Fruit fly (Drosophila melanogaster) whole organism, embryonic: ENCODE data around the gene Trpgamma.

Experiments used
- Atf3 ChIP-seq: fragments of 200-800 bp; sonication (Bioruptor generic); optimal IDR thresholded peaks from 3 replicates; lab custom pipeline; 2016; ENCODE audit warnings: missing biosample characterization, missing genetic modification characterization
- CG10959 ChIP-seq: fragments of 200-800 bp; sonication (Bioruptor generic); IDR thresholded peaks from 2 replicates; pipeline ENCODE4 v1.3.6; 2022; ENCODE audit warnings: missing biosample characterization, missing genetic modification characterization
- CG13424 ChIP-seq: fragments of 200-800 bp; sonication (Bioruptor generic); optimal IDR thresholded peaks from 2 replicates; lab custom pipeline; 2019; ENCODE audit warnings: missing biosample characterization, mild to moderate bottlenecking, missing genetic modification characterization, moderate library complexity
- CG13775 ChIP-seq: fragments of 200-800 bp; sonication (Bioruptor generic); optimal IDR thresholded peaks from 3 replicates; lab custom pipeline; 2017; ENCODE audit warnings: missing biosample characterization, mild to moderate bottlenecking, missing genetic modification characterization
- CG1529 ChIP-seq: fragments of 200-800 bp; sonication (Bioruptor generic); optimal IDR thresholded peaks from 3 replicates; lab custom pipeline; 2018; ENCODE audit warnings: missing biosample characterization, missing genetic modification characterization
- CG17612 ChIP-seq: fragments of 200-800 bp; sonication (Bioruptor generic); IDR thresholded peaks from 2 replicates; pipeline ENCODE4 v1.3.6; 2022; ENCODE audit warnings: missing biosample characterization, missing genetic modification characterization
- CG2875 ChIP-seq: fragments of 200-800 bp; sonication (Bioruptor generic); optimal IDR thresholded peaks from 2 replicates; lab custom pipeline; 2017; ENCODE audit warnings: missing biosample characterization, mild to moderate bottlenecking, missing genetic modification characterization, missing genetic modification reagents
- CG33557 ChIP-seq: fragments of 200-800 bp; sonication (Bioruptor generic); optimal IDR thresholded peaks from 2 replicates; lab custom pipeline; 2019; ENCODE audit warnings: missing biosample characterization, mild to moderate bottlenecking, missing genetic modification characterization, moderate library complexity
- CG3838 ChIP-seq: fragments of 200-800 bp; sonication (Bioruptor generic); optimal IDR thresholded peaks from 3 replicates; lab custom pipeline; 2016; ENCODE audit warnings: missing biosample characterization, missing genetic modification characterization
- CG43689 ChIP-seq: fragments of 200-800 bp; sonication (Bioruptor generic); IDR thresholded peaks from 2 replicates; pipeline ENCODE4 v1.3.6; 2022; ENCODE audit warnings: missing biosample characterization, missing genetic modification characterization
- CG7963 ChIP-seq: fragments of 200-800 bp; sonication (Bioruptor generic); IDR thresholded peaks from 3 replicates; pipeline ENCODE4 v1.3.6; 2022; ENCODE audit warnings: missing biosample characterization, missing genetic modification characterization; ENCODE audit not compliant: partially characterized antibody
- CG7987 ChIP-seq: fragments of 200-800 bp; sonication (Bioruptor generic); optimal IDR thresholded peaks from 2 replicates; lab custom pipeline; 2018; ENCODE audit warnings: missing biosample characterization, mild to moderate bottlenecking, missing genetic modification characterization, moderate library complexity
- CG9437 ChIP-seq: fragments of 200-800 bp; sonication (Bioruptor generic); optimal IDR thresholded peaks from 2 replicates; lab custom pipeline; 2018; ENCODE audit warnings: missing biosample characterization, mild to moderate bottlenecking, missing genetic modification characterization
- CG9797 ChIP-seq: fragments of 200-800 bp; sonication (Bioruptor generic); optimal IDR thresholded peaks from 3 replicates; lab custom pipeline; 2018; ENCODE audit warnings: missing biosample characterization, mild to moderate bottlenecking, missing genetic modification characterization
- CG9817 ChIP-seq: fragments of 200-800 bp; sonication (Bioruptor generic); optimal IDR thresholded peaks from 2 replicates; lab custom pipeline; 2018; ENCODE audit warnings: missing biosample characterization, mild to moderate bottlenecking, missing genetic modification characterization, moderate library complexity
- CG9932 ChIP-seq: fragments of 200-800 bp; sonication (Bioruptor generic); IDR thresholded peaks from 2 replicates; pipeline ENCODE4 v1.3.6; 2022; ENCODE audit warnings: missing biosample characterization, missing genetic modification characterization
- Deaf1 ChIP-seq: fragments of 200-800 bp; optimal IDR thresholded peaks from 3 replicates; lab custom pipeline; 2019; ENCODE audit warnings: missing biosample characterization, mild to moderate bottlenecking, missing genetic modification characterization, moderate library complexity
- Dip3 ChIP-seq: fragments of 200-800 bp; sonication (Bioruptor generic); optimal IDR thresholded peaks from 3 replicates; lab custom pipeline; 2016; ENCODE audit warnings: missing biosample characterization, missing genetic modification characterization
- H15 ChIP-seq: fragments of 200-800 bp; sonication (Bioruptor generic); IDR thresholded peaks from 3 replicates; pipeline ENCODE4 v1.3.6; 2022; ENCODE audit warnings: missing biosample characterization, missing genetic modification characterization
- HLH54F ChIP-seq: fragments of 200-800 bp; sonication (Bioruptor generic); optimal IDR thresholded peaks from 3 replicates; lab custom pipeline; 2016; ENCODE audit warnings: missing biosample characterization, missing genetic modification characterization
- Myb ChIP-seq: fragments of 200-800 bp; sonication (Bioruptor generic); optimal IDR thresholded peaks from 2 replicates; lab custom pipeline; 2016; ENCODE audit warnings: missing biosample characterization, missing genetic modification characterization
- NC2β ChIP-seq: fragments of 200-800 bp; sonication (Bioruptor generic); optimal IDR thresholded peaks from 2 replicates; lab custom pipeline; 2016; ENCODE audit warnings: missing biosample characterization, missing genetic modification characterization
- Optix ChIP-seq: fragments of 200-800 bp; sonication (Bioruptor generic); IDR thresholded peaks from 3 replicates; pipeline ENCODE4 v1.3.6; 2022; ENCODE audit warnings: missing biosample characterization, missing genetic modification characterization
- Trl ChIP-seq, 3 experiments: fragments of >200 bp in 2 of 3; fragments of 200-800 bp in 1 of 3; sonication (Bioruptor generic) in 1 of 3; optimal IDR thresholded peaks; 2 replicates in 1 of 3; 3 replicates in 2 of 3; lab custom pipeline; 2016 to 2017; ENCODE audit warnings: missing biosample characterization in 1 of 3, missing genetic modification characterization in 1 of 3
- ap ChIP-seq: fragments of 200-800 bp; sonication (Bioruptor generic); IDR thresholded peaks from 2 replicates; pipeline ENCODE4 v1.3.6; 2022; ENCODE audit warnings: missing biosample characterization, missing genetic modification characterization
- ash1 ChIP-seq: fragments of 200-800 bp; sonication (Bioruptor generic); optimal IDR thresholded peaks from 2 replicates; lab custom pipeline; 2018; ENCODE audit warnings: missing biosample characterization, mild to moderate bottlenecking, missing genetic modification characterization
- az2 ChIP-seq: fragments of 200-800 bp; sonication (Bioruptor generic); optimal IDR thresholded peaks from 3 replicates; lab custom pipeline; 2016; ENCODE audit warnings: missing biosample characterization, missing genetic modification characterization
- bigmax ChIP-seq: fragments of 200-800 bp; sonication (Bioruptor generic); optimal IDR thresholded peaks from 2 replicates; lab custom pipeline; 2018; ENCODE audit warnings: missing biosample characterization, mild to moderate bottlenecking, missing genetic modification characterization
- br ChIP-seq: fragments of >200 bp; optimal IDR thresholded peaks from 2 replicates; lab custom pipeline; 2017
- crp ChIP-seq, 2 experiments: fragments of 200-800 bp; sonication (Bioruptor generic); optimal IDR thresholded peaks; 2 replicates in 1 of 2; 3 replicates in 1 of 2; lab custom pipeline; 2017; ENCODE audit warnings: missing biosample characterization in 2 of 2, missing genetic modification characterization in 2 of 2, mild to moderate bottlenecking in 1 of 2, moderate library complexity in 1 of 2
- dysf ChIP-seq: fragments of 200-800 bp; sonication (Bioruptor generic); IDR thresholded peaks from 3 replicates; pipeline ENCODE4 v1.3.6; 2022; ENCODE audit warnings: missing biosample characterization, missing genetic modification characterization
- gt ChIP-seq: fragments of 200-800 bp; sonication (Bioruptor generic); IDR thresholded peaks from 2 replicates; pipeline ENCODE4 v1.3.6; 2022; ENCODE audit warnings: missing biosample characterization, missing genetic modification characterization
- h ChIP-seq: fragments of >200 bp; optimal IDR thresholded peaks from 2 replicates; lab custom pipeline; 2017
- hb ChIP-seq: fragments of 200-800 bp; sonication (Bioruptor generic); IDR thresholded peaks from 3 replicates; pipeline ENCODE4 v1.3.6; 2022; ENCODE audit warnings: missing biosample characterization, missing genetic modification characterization; ENCODE audit not compliant: partially characterized antibody
- her ChIP-seq: fragments of 200-800 bp; sonication (Bioruptor generic); optimal IDR thresholded peaks from 2 replicates; lab custom pipeline; 2016; ENCODE audit warnings: missing biosample characterization, missing genetic modification characterization
- insv ChIP-seq, 2 experiments: fragments of 200-800 bp; sonication (Bioruptor generic); optimal IDR thresholded peaks; 3 replicates each; lab custom pipeline; 2016 to 2018; ENCODE audit warnings: missing biosample characterization in 2 of 2, missing genetic modification characterization in 2 of 2
- lmd ChIP-seq: fragments of 200-800 bp; sonication (Bioruptor generic); IDR thresholded peaks from 2 replicates; pipeline ENCODE4 v1.3.6; 2022; ENCODE audit warnings: missing biosample characterization, missing genetic modification characterization
- nerfin-1 ChIP-seq: fragments of 200-800 bp; sonication (Bioruptor generic); optimal IDR thresholded peaks from 3 replicates; lab custom pipeline; 2019; ENCODE audit warnings: missing biosample characterization, mild to moderate bottlenecking, missing genetic modification characterization, moderate library complexity
- nmo ChIP-seq: fragments of 200-800 bp; sonication (Bioruptor generic); optimal IDR thresholded peaks from 2 replicates; lab custom pipeline; 2018; ENCODE audit warnings: missing biosample characterization, mild to moderate bottlenecking, missing genetic modification characterization, moderate library complexity
- odd ChIP-seq: fragments of 200-800 bp; sonication (Bioruptor generic); optimal IDR thresholded peaks from 2 replicates; lab custom pipeline; 2017; ENCODE audit warnings: missing biosample characterization, mild to moderate bottlenecking, missing genetic modification characterization
- peb ChIP-seq: fragments of 200-800 bp; sonication (Bioruptor generic); IDR thresholded peaks from 2 replicates; pipeline ENCODE4 v1.3.6; 2022; ENCODE audit warnings: missing biosample characterization, missing genetic modification characterization
- psq ChIP-seq: fragments of 200-800 bp; sonication (Bioruptor generic); optimal IDR thresholded peaks from 2 replicates; lab custom pipeline; 2017; ENCODE audit warnings: missing biosample characterization, missing genetic modification characterization
- sd ChIP-seq: fragments of 200-800 bp; sonication (Bioruptor generic); optimal IDR thresholded peaks from 3 replicates; lab custom pipeline; 2018; ENCODE audit warnings: missing biosample characterization, mild to moderate bottlenecking, missing genetic modification characterization, moderate library complexity
- shn ChIP-seq: fragments of 200-800 bp; sonication (Bioruptor generic); optimal IDR thresholded peaks from 3 replicates; lab custom pipeline; 2016; ENCODE audit warnings: missing biosample characterization, missing genetic modification characterization
- ssp ChIP-seq: fragments of 200-800 bp; sonication (Bioruptor generic); IDR thresholded peaks from 2 replicates; pipeline ENCODE4 v1.3.6; 2022; ENCODE audit warnings: missing biosample characterization, missing genetic modification characterization
- stc ChIP-seq: fragments of 200-800 bp; sonication (Bioruptor generic); IDR thresholded peaks from 2 replicates; pipeline ENCODE4 v1.3.6; 2022; ENCODE audit warnings: missing biosample characterization, missing genetic modification characterization
- unc-4 ChIP-seq: fragments of 200-800 bp; sonication (Bioruptor generic); IDR thresholded peaks from 2 replicates; pipeline ENCODE4 v1.3.6; 2022; ENCODE audit warnings: missing biosample characterization, missing genetic modification characterization; ENCODE audit not compliant: partially characterized antibody
- usp ChIP-seq: fragments of >200 bp; optimal IDR thresholded peaks from 2 replicates; lab custom pipeline; 2017; ENCODE audit warnings: missing biosample characterization, missing genetic modification characterization
- zfh1 ChIP-seq: fragments of 200-800 bp; sonication (Bioruptor generic); IDR thresholded peaks from 3 replicates; pipeline ENCODE4 v1.3.6; 2022; ENCODE audit warnings: missing biosample characterization, missing genetic modification characterization

The Trpgamma gene

DNA sequence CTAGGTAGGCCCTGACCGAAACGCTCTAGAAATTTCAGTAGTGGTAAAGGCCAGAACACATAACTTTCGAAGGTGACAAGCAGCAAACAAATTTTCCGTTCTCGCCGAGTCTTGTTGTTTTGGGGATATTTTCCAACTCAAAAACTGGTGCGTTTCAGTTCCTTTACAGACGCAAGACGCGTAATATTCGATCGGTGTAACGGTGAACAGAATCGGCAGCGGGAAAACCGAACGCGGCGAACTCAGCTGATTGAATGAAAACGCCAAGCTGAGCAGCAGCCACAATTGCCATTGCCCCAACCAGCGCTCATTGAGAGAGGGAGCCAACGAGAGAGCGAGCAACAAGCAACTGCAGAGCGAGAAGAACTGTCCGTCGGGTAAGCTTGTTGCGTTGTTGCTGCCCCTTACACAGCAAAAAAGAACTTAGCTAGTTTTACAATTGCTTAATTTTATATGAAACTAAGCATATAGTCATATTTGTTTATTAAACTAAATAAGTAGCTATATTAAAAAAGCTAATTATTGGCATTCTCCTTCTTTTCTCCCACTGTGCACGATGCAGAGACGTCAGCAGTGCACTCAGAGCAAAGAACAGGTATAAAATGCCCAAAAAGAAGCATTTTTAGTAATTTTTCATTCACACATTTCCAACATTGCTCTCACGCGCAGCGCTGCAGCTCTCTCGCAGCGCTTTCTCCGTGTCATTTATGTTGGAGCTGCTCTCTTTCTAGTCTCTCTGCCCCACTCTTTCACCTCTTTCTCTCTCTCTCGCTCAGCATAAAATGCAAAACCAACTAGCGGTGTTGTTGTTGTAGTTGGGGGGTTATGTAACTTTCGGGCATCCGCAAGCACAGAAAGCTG lies 39.6 kb upstream of the Trpgamma start, which contains the start of the genes Cyt-c-d and CG31808 (continued):
- TF ChIP-seq ash1 (GFP tag; lab: Kevin White, UChicago) (no peak), odd (GFP tag; lab: Kevin White, UChicago) (peak; percentile 97), Atf3 (GFP tag; lab: Kevin White, UChicago) (peak; percentile 90), H15 (GFP tag; lab: Robert Waterston, UW) (peak; percentile 98), sd (tag; lab: Kevin White, UChicago) (peak; percentile 83), lmd (peak; percentile 97), nmo (GFP tag; lab: Kevin White, UChicago) (peak; percentile 98), h (lab: Kevin White, UChicago) (no peak), br (lab: Kevin White, UChicago) (no peak), CG7987 (GFP tag; lab: Kevin White, UChicago) (peak; percentile 83), unc-4 (GFP tag; lab: Robert Waterston, UW) (no peak), CG9797 (GFP tag; lab: Kevin White, UChicago) (peak; percentile 33), CG17612 (GFP tag; lab: Robert Waterston, UW) (peak; percentile 85), CG33557 (peak; percentile 92), CG13424 (tag; lab: Kevin White, UChicago) (peak; percentile 98), stc (GFP tag; lab: Robert Waterston, UW) (peak; percentile 98), shn (GFP tag; lab: Kevin White, UChicago) (peak; percentile 87), psq (peak; percentile 75), insv (GFP tag; optimal IDR thresholded peaks at IDR 0.05; lab: Kevin White, UChicago) (peak in 1 of 2 experiments; percentile 59), CG1529 (GFP tag; lab: Kevin White, UChicago) (peak; percentile 98), Trl (optimal IDR thresholded peaks at IDR 0.05; lab: Kevin White, UChicago) (peak; percentile 93 to 94), Trl (GFP tag; optimal IDR thresholded peaks at IDR 0.05; lab: Kevin White, UChicago) (peak; percentile 85), bigmax (GFP tag; lab: Kevin White, UChicago) (peak; percentile 48), Optix (GFP tag; lab: Robert Waterston, UW) (peak; percentile 98), CG9817 (tag; lab: Kevin White, UChicago) (peak; percentile 92), nerfin-1 (tag; lab: Kevin White, UChicago) (peak; percentile 94), Deaf1 (peak; percentile 83), ap (GFP tag; lab: Robert Waterston, UW) (peak; percentile 97), usp (GFP tag; lab: Kevin White, UChicago) (no peak), zfh1 (peak; percentile 97), CG9437 (GFP tag; lab: Kevin White, UChicago) (peak; percentile 85), peb (GFP tag; lab: Robert Waterston, UW) (peak; percentile 97), CG10959 (GFP tag; lab: Robert Waterston, UW) (peak; percentile 92), HLH54F (peak; percentile 85), CG13775 (GFP tag; lab: Kevin White, UChicago) (peak; percentile 97), dysf (GFP tag; lab: Robert Waterston, UW) (peak; percentile 98), az2 (GFP tag; lab: Kevin White, UChicago) (peak; percentile 98), CG43689 (peak; percentile 97), Myb (GFP tag; lab: Kevin White, UChicago) (peak; percentile 71), Dip3 (GFP tag; lab: Kevin White, UChicago) (peak; percentile 87), CG9932 (GFP tag; lab: Robert Waterston, UW) (peak; percentile 84), CG2875 (GFP tag; lab: Kevin White, UChicago) (peak; percentile 97), gt (GFP tag; lab: Robert Waterston, UW) (peak; percentile 95), NC2β (GFP tag; lab: Kevin White, UChicago) (peak; percentile 92), crp (GFP tag; optimal IDR thresholded peaks at IDR 0.05; lab: Kevin White, UChicago) (peak in 1 of 2 experiments; percentile 70), ssp (GFP tag; lab: Robert Waterston, UW) (peak; percentile 91), hb (GFP tag; lab: Robert Waterston, UW) (0 out of 3 replicates have a peak, but pooled peaks have one; percentile 42), her (GFP tag; lab: Kevin White, UChicago) (peak; percentile 80), CG3838 (GFP tag; lab: Kevin White, UChicago) (peak; percentile 95), CG7963 (GFP tag; lab: Robert Waterston, UW) (no peak)
